Worm (Caenorhabditis elegans) whole organism, L4 larva: ENCODE data around the gene rla-2.

Source experiments
- ZK546.5 ChIP-seq, 2 experiments: sonication (generic microtip); optimal IDR thresholded peaks; 2 replicates each; lab custom pipeline; 2017; ENCODE audit warnings: missing biosample characterization in 2 of 2, missing genetic modification characterization in 2 of 2
- ceh-62 ChIP-seq: sonication (generic microtip); optimal IDR thresholded peaks from 2 replicates; lab custom pipeline; 2017; ENCODE audit warnings: missing biosample characterization, missing genetic modification characterization
- ceh-82 ChIP-seq: sonication (generic microtip); optimal IDR thresholded peaks from 2 replicates; lab custom pipeline; 2017; ENCODE audit warnings: missing biosample characterization, missing genetic modification characterization
- duxl-1 ChIP-seq: sonication (generic microtip); optimal IDR thresholded peaks from 2 replicates; lab custom pipeline; 2016; ENCODE audit warnings: mild to moderate bottlenecking, missing genetic modification characterization, moderate library complexity, missing compliant biosample characterization; ENCODE audit not compliant: poor library complexity
- egl-27 ChIP-seq: sonication (generic microtip); optimal IDR thresholded peaks from 3 replicates; lab custom pipeline; 2017; ENCODE audit warnings: missing biosample characterization, missing genetic modification reagents, missing genetic modification characterization
- fkh-10 ChIP-seq: fragments of 150-350 bp; optimal IDR thresholded peaks from 2 replicates; lab custom pipeline; 2014; ENCODE audit warnings: missing biosample characterization, missing genetic modification reagents, missing genetic modification characterization
- hif-1 ChIP-seq, 2 experiments: sonication (generic microtip); optimal IDR thresholded peaks; 2 replicates each; lab custom pipeline; 2016 to 2017; ENCODE audit warnings: missing compliant biosample characterization in 2 of 2, missing genetic modification characterization in 2 of 2, missing genetic modification reagents in 2 of 2, missing genotype in 2 of 2, mild to moderate bottlenecking in 1 of 2
- mxl-3 ChIP-seq: fragments of 200-800 bp; sonication (Bioruptor generic); optimal IDR thresholded peaks from 2 replicates; lab custom pipeline; 2018; ENCODE audit warnings: mild to moderate bottlenecking, missing genetic modification characterization, missing compliant biosample characterization
- skn-1 ChIP-seq: fragments of 150-350 bp; optimal IDR thresholded peaks from 2 replicates; lab custom pipeline; 2014; ENCODE audit warnings: missing biosample characterization, missing genetic modification characterization
- unc-39 ChIP-seq: sonication (generic microtip); optimal IDR thresholded peaks from 2 replicates; lab custom pipeline; 2017; ENCODE audit warnings: missing biosample characterization, missing genetic modification characterization
- unc-62 ChIP-seq, 3 experiments: fragments of 150-350 bp in 1 of 3; sonication (generic microtip); optimal IDR thresholded peaks in 2 of 3; peaks in 1 of 3; 1 replicate in 1 of 3; 2 replicates in 2 of 3; lab custom pipeline; 2014 to 2017; ENCODE audit warnings: missing biosample characterization in 3 of 3, missing genetic modification characterization in 3 of 3, missing genetic modification reagents in 3 of 3, missing genotype in 1 of 3
- ztf-11 ChIP-seq: fragments of 150-350 bp; optimal IDR thresholded peaks from 2 replicates; lab custom pipeline; 2014; ENCODE audit warnings: missing biosample characterization, missing genetic modification characterization

- TF ChIP-seq ceh-82 (tag; lab: Kevin White, UChicago) (no peak), ZK546.5 (tag; optimal IDR thresholded peaks at IDR 0.05; lab: Kevin White, UChicago) (no peak), unc-62 (GFP tag; optimal IDR thresholded peaks at IDR 0.05 in 1 of 2; lab: Kevin White, UChicago) (no peak), unc-62 (tag; optimal IDR thresholded peaks at IDR 0.05; lab: Kevin White, UChicago) (no peak), duxl-1 (tag; lab: Kevin White, UChicago) (no peak), ceh-62 (no peak), unc-39 (tag; lab: Kevin White, UChicago) (no peak), hif-1 (tag; optimal IDR thresholded peaks at IDR 0.05; lab: Kevin White, UChicago) (no peak), skn-1 (tag; lab: Kevin White, UChicago) (no peak), ztf-11 (tag; lab: Kevin White, UChicago) (no peak), mxl-3 (GFP tag; lab: Kevin White, UChicago) (no peak), egl-27 (tag; lab: Kevin White, UChicago) (no peak), fkh-10 (GFP tag; lab: Kevin White, UChicago) (no peak)
These were observed 24.0 kb downstream of the rla-2 start for ce11 chrIV:13346078-13346477.
